Fruit fly (Drosophila melanogaster) whole organism, embryonic: ENCODE data around the gene shv.

Experiments used
- Abd-B ChIP-seq: fragments of 200-800 bp; sonication (Bioruptor generic); optimal IDR thresholded peaks from 2 replicates; lab custom pipeline; 2018; ENCODE audit warnings: missing biosample characterization, mild to moderate bottlenecking, missing genetic modification characterization, moderate library complexity
- CG10209 ChIP-seq: fragments of 200-800 bp; sonication (Bioruptor generic); optimal IDR thresholded peaks from 3 replicates; lab custom pipeline; 2017; ENCODE audit warnings: missing biosample characterization, mild to moderate bottlenecking, missing genetic modification characterization, missing genetic modification reagents
- CG12942 ChIP-seq: fragments of 200-800 bp; sonication (Bioruptor generic); optimal IDR thresholded peaks from 3 replicates; lab custom pipeline; 2016; ENCODE audit warnings: missing biosample characterization, missing genetic modification characterization
- CG13123 ChIP-seq: fragments of 200-800 bp; sonication (Bioruptor generic); optimal IDR thresholded peaks from 2 replicates; lab custom pipeline; 2016; ENCODE audit warnings: missing biosample characterization, missing genetic modification characterization
- CG13894 ChIP-seq: fragments of 200-800 bp; sonication (Bioruptor generic); optimal IDR thresholded peaks from 3 replicates; lab custom pipeline; 2018; ENCODE audit warnings: missing biosample characterization, mild to moderate bottlenecking, missing genetic modification characterization, moderate library complexity
- CG14050 ChIP-seq: fragments of 200-800 bp; sonication (Bioruptor generic); IDR thresholded peaks from 3 replicates; pipeline ENCODE4 v1.3.6; 2022; ENCODE audit warnings: missing biosample characterization, missing genetic modification characterization
- CG14667 ChIP-seq: fragments of 200-800 bp; sonication (Bioruptor generic); IDR thresholded peaks from 2 replicates; pipeline ENCODE4 v1.3.6; 2022; ENCODE audit warnings: missing biosample characterization, missing genetic modification characterization
- CG14710 ChIP-seq: fragments of 200-800 bp; sonication (Bioruptor generic); optimal IDR thresholded peaks from 3 replicates; lab custom pipeline; 2019; ENCODE audit warnings: missing biosample characterization, mild to moderate bottlenecking, missing genetic modification characterization, moderate library complexity
- CG1603 ChIP-seq: fragments of 200-800 bp; sonication (Bioruptor generic); optimal IDR thresholded peaks from 2 replicates; lab custom pipeline; 2019; ENCODE audit warnings: missing biosample characterization, mild to moderate bottlenecking, missing genetic modification characterization, moderate library complexity
- CG17359 ChIP-seq: fragments of 200-800 bp; sonication (Bioruptor generic); optimal IDR thresholded peaks from 3 replicates; lab custom pipeline; 2018; ENCODE audit warnings: missing biosample characterization, mild to moderate bottlenecking, missing genetic modification characterization, moderate library complexity
- CG1792 ChIP-seq: fragments of 200-800 bp; sonication (Bioruptor generic); optimal IDR thresholded peaks from 2 replicates; lab custom pipeline; 2016; ENCODE audit warnings: missing biosample characterization, missing genetic modification characterization
- CG2120 ChIP-seq: fragments of 200-800 bp; sonication (Bioruptor generic); optimal IDR thresholded peaks from 3 replicates; lab custom pipeline; 2016; ENCODE audit warnings: missing biosample characterization, missing genetic modification characterization
- CG31224 ChIP-seq: fragments of 200-800 bp; sonication (Bioruptor generic); IDR thresholded peaks from 2 replicates; pipeline ENCODE4 v1.3.6; 2022; ENCODE audit warnings: missing biosample characterization, missing genetic modification characterization
- CG31441 ChIP-seq: fragments of 200-800 bp; sonication (Bioruptor generic); IDR thresholded peaks from 2 replicates; pipeline ENCODE4 v1.3.6; 2022; ENCODE audit warnings: missing biosample characterization, missing genetic modification characterization
- CG34376 ChIP-seq: fragments of 200-800 bp; sonication (Bioruptor generic); optimal IDR thresholded peaks from 2 replicates; lab custom pipeline; 2018; ENCODE audit warnings: missing biosample characterization, mild to moderate bottlenecking, missing genetic modification characterization
- CG4404 ChIP-seq: fragments of 200-800 bp; sonication (Bioruptor generic); IDR thresholded peaks from 2 replicates; pipeline ENCODE4 v1.3.6; 2022; ENCODE audit warnings: missing biosample characterization, missing genetic modification characterization
- CG6689 ChIP-seq: fragments of 200-800 bp; sonication (Bioruptor generic); IDR thresholded peaks from 2 replicates; pipeline ENCODE4 v1.3.6; 2022; ENCODE audit warnings: missing biosample characterization, missing genetic modification characterization
- CG6813 ChIP-seq: fragments of 200-800 bp; sonication (Bioruptor generic); optimal IDR thresholded peaks from 2 replicates; lab custom pipeline; 2017; ENCODE audit warnings: missing biosample characterization, missing genetic modification characterization, mild to moderate bottlenecking, moderate library complexity, missing genetic modification reagents
- CG7745 ChIP-seq: fragments of 200-800 bp; sonication (Bioruptor generic); optimal IDR thresholded peaks from 2 replicates; lab custom pipeline; 2018; ENCODE audit warnings: missing biosample characterization, mild to moderate bottlenecking, missing genetic modification characterization, moderate library complexity
- CG7786 ChIP-seq: fragments of 200-800 bp; sonication (Bioruptor generic); optimal IDR thresholded peaks from 2 replicates; lab custom pipeline; 2016; ENCODE audit warnings: missing biosample characterization, missing genetic modification characterization
- CG8089 ChIP-seq: fragments of 200-800 bp; sonication (Bioruptor generic); optimal IDR thresholded peaks from 3 replicates; lab custom pipeline; 2016; ENCODE audit warnings: missing biosample characterization, missing genetic modification characterization
- CG8281 ChIP-seq: fragments of 200-800 bp; sonication (Bioruptor generic); optimal IDR thresholded peaks from 2 replicates; lab custom pipeline; 2018; ENCODE audit warnings: missing biosample characterization, mild to moderate bottlenecking, missing genetic modification characterization, moderate library complexity
- CG9876 ChIP-seq: fragments of 200-800 bp; sonication (Bioruptor generic); optimal IDR thresholded peaks from 2 replicates; lab custom pipeline; 2016; ENCODE audit warnings: missing biosample characterization, missing genetic modification characterization
- CoRest ChIP-seq: fragments of 200-800 bp; sonication (Bioruptor generic); optimal IDR thresholded peaks from 3 replicates; lab custom pipeline; 2018; ENCODE audit warnings: missing biosample characterization, mild to moderate bottlenecking, missing genetic modification characterization, moderate library complexity
- Fer1 ChIP-seq: fragments of 200-800 bp; sonication (Bioruptor generic); optimal IDR thresholded peaks from 2 replicates; lab custom pipeline; 2017; ENCODE audit warnings: missing biosample characterization, mild to moderate bottlenecking, missing genetic modification characterization
- Fer2 ChIP-seq: fragments of 200-800 bp; sonication (Bioruptor generic); optimal IDR thresholded peaks from 2 replicates; lab custom pipeline; 2018; ENCODE audit warnings: missing biosample characterization, mild to moderate bottlenecking, missing genetic modification characterization, moderate library complexity
- Hsf ChIP-seq: fragments of 200-800 bp; sonication (Bioruptor generic); optimal IDR thresholded peaks from 3 replicates; lab custom pipeline; 2016; ENCODE audit warnings: missing biosample characterization, missing genetic modification characterization
- NK7.1 ChIP-seq: fragments of 200-800 bp; sonication (Bioruptor generic); optimal IDR thresholded peaks from 3 replicates; lab custom pipeline; 2016; ENCODE audit warnings: missing biosample characterization, missing genetic modification characterization
- Side ChIP-seq: fragments of 200-800 bp; sonication (Bioruptor generic); optimal IDR thresholded peaks from 2 replicates; lab custom pipeline; 2016; ENCODE audit warnings: missing biosample characterization, missing genetic modification characterization
- bsh ChIP-seq, 2 experiments: fragments of 200-800 bp; sonication (Bioruptor generic); optimal IDR thresholded peaks; 2 replicates each; lab custom pipeline; 2017 to 2018; ENCODE audit warnings: mild to moderate bottlenecking in 2 of 2, missing biosample characterization in 2 of 2, missing genetic modification characterization in 2 of 2, moderate library complexity in 1 of 2
- crc ChIP-seq: fragments of 200-800 bp; sonication (Bioruptor generic); optimal IDR thresholded peaks from 2 replicates; lab custom pipeline; 2016; ENCODE audit warnings: missing biosample characterization, missing genetic modification characterization
- dm ChIP-seq: fragments of 200-800 bp; sonication (Bioruptor generic); optimal IDR thresholded peaks from 3 replicates; lab custom pipeline; 2016; ENCODE audit warnings: missing biosample characterization, missing genetic modification characterization
- exex ChIP-seq: fragments of 200-800 bp; sonication (Bioruptor generic); optimal IDR thresholded peaks from 4 replicates; lab custom pipeline; 2018; ENCODE audit warnings: missing biosample characterization, mild to moderate bottlenecking, missing genetic modification characterization, moderate library complexity
- fd96Cb ChIP-seq: fragments of 200-800 bp; sonication (Bioruptor generic); optimal IDR thresholded peaks from 2 replicates; lab custom pipeline; 2018; ENCODE audit warnings: missing biosample characterization, mild to moderate bottlenecking, missing genetic modification characterization, moderate library complexity
- insv ChIP-seq, 2 experiments: fragments of 200-800 bp; sonication (Bioruptor generic); optimal IDR thresholded peaks; 3 replicates each; lab custom pipeline; 2016 to 2018; ENCODE audit warnings: missing biosample characterization in 2 of 2, missing genetic modification characterization in 2 of 2
- jumu ChIP-seq: fragments of 200-800 bp; sonication (Bioruptor generic); optimal IDR thresholded peaks from 3 replicates; lab custom pipeline; 2016; ENCODE audit warnings: missing biosample characterization, missing genetic modification characterization
- lov ChIP-seq, 2 experiments: fragments of 200-800 bp in 1 of 2; fragments of >200 bp in 1 of 2; sonication (Bioruptor generic) in 1 of 2; IDR thresholded peaks in 1 of 2; optimal IDR thresholded peaks in 1 of 2; 2 replicates in 1 of 2; 3 replicates in 1 of 2; pipeline versions ENCODE4 v1.3.6 to Lab custom; 2017 to 2022; ENCODE audit warnings: missing biosample characterization in 1 of 2, missing genetic modification characterization in 1 of 2
- luna ChIP-seq: fragments of 200-800 bp; sonication (Bioruptor generic); optimal IDR thresholded peaks from 2 replicates; lab custom pipeline; 2016; ENCODE audit warnings: missing biosample characterization, missing genetic modification characterization
- p53 ChIP-seq: fragments of 200-800 bp; sonication (Bioruptor generic); optimal IDR thresholded peaks from 2 replicates; lab custom pipeline; 2016; ENCODE audit warnings: missing biosample characterization, missing genetic modification characterization
- pho ChIP-seq: fragments of 200-800 bp; sonication (Bioruptor generic); optimal IDR thresholded peaks from 2 replicates; lab custom pipeline; 2016; ENCODE audit warnings: missing biosample characterization, missing genetic modification characterization
- pum ChIP-seq: fragments of 200-800 bp; sonication (Bioruptor generic); optimal IDR thresholded peaks from 2 replicates; lab custom pipeline; 2016; ENCODE audit warnings: missing biosample characterization, missing genetic modification characterization
- pzg ChIP-seq: fragments of 200-800 bp; sonication (Bioruptor generic); optimal IDR thresholded peaks from 3 replicates; lab custom pipeline; 2018; ENCODE audit warnings: missing biosample characterization, mild to moderate bottlenecking, missing genetic modification characterization, moderate library complexity
- salm ChIP-seq: fragments of 200-800 bp; sonication (Bioruptor generic); optimal IDR thresholded peaks from 2 replicates; lab custom pipeline; 2018; ENCODE audit warnings: missing biosample characterization, mild to moderate bottlenecking, missing genetic modification characterization
- schlank ChIP-seq: fragments of 200-800 bp; sonication (Bioruptor generic); optimal IDR thresholded peaks from 2 replicates; lab custom pipeline; 2018; ENCODE audit warnings: missing biosample characterization, mild to moderate bottlenecking, missing genetic modification characterization
- scrt ChIP-seq: fragments of 200-800 bp; sonication (Bioruptor generic); optimal IDR thresholded peaks from 2 replicates; lab custom pipeline; 2018; ENCODE audit warnings: missing biosample characterization, mild to moderate bottlenecking, missing genetic modification characterization, moderate library complexity
- sens ChIP-seq: fragments of 200-800 bp; sonication (Bioruptor generic); peaks from one replicate; lab custom pipeline; 2016; ENCODE audit warnings: missing biosample characterization, missing genetic modification characterization
- sug ChIP-seq: fragments of 200-800 bp; optimal IDR thresholded peaks from 2 replicates; lab custom pipeline; 2019; ENCODE audit warnings: missing biosample characterization, mild to moderate bottlenecking, missing genetic modification characterization, moderate library complexity
- tin ChIP-seq: fragments of 200-800 bp; sonication (Bioruptor generic); optimal IDR thresholded peaks from 3 replicates; lab custom pipeline; 2016; ENCODE audit warnings: missing biosample characterization, missing genetic modification characterization
- trem ChIP-seq: fragments of 200-800 bp; optimal IDR thresholded peaks from 3 replicates; lab custom pipeline; 2019; ENCODE audit warnings: missing biosample characterization, mild to moderate bottlenecking, missing genetic modification characterization, moderate library complexity

shv gene

dm6 chr2L:481757-482450 is 29.0 kb downstream of the shv start (continued):
- TF ChIP-seq CoRest (tag; lab: Kevin White, UChicago) (peak; percentile 83), CG6689 (no peak), CG13123 (GFP tag; lab: Kevin White, UChicago) (peak; percentile 54), CG14050 (GFP tag; lab: Robert Waterston, UW) (no peak), salm (no peak), sens (GFP tag; lab: Kevin White, UChicago) (peak; percentile 88), CG4404 (GFP tag; lab: Robert Waterston, UW) (no peak), pum (peak; percentile 31), jumu (GFP tag; lab: Kevin White, UChicago) (peak; percentile 59), scrt (GFP tag; lab: Kevin White, UChicago) (peak; percentile 94), crc (GFP tag; lab: Kevin White, UChicago) (peak; percentile 65), CG1603 (tag; lab: Kevin White, UChicago) (peak; percentile 70), tin (GFP tag; lab: Kevin White, UChicago) (peak; percentile 63), sug (tag; lab: Kevin White, UChicago) (no peak), CG12942 (GFP tag; lab: Kevin White, UChicago) (peak; percentile 66), CG14710 (tag; lab: Kevin White, UChicago) (peak; percentile 33), CG31441 (GFP tag; lab: Robert Waterston, UW) (no peak), CG10209 (GFP tag; lab: Kevin White, UChicago) (peak; percentile 87), lov (optimal IDR thresholded peaks at IDR 0.05; lab: Kevin White, UChicago) (no peak), lov (GFP tag; IDR thresholded peaks at IDR 0.05; lab: Robert Waterston, UW) (no peak), bsh (GFP tag; optimal IDR thresholded peaks at IDR 0.05; lab: Kevin White, UChicago) (peak in 1 of 2 experiments; percentile 64), CG8281 (tag; lab: Kevin White, UChicago) (peak; percentile 57), CG14667 (no peak), NK7.1 (GFP tag; lab: Kevin White, UChicago) (peak; percentile 44), fd96Cb (peak; percentile 65), luna (peak; percentile 23), dm (peak; percentile 44), CG13894 (peak; percentile 90), Abd-B (GFP tag; lab: Kevin White, UChicago) (peak; percentile 63), exex (peak; percentile 24), CG8089 (GFP tag; lab: Kevin White, UChicago) (no peak), CG2120 (GFP tag; lab: Kevin White, UChicago) (peak; percentile 94), CG17359 (tag; lab: Kevin White, UChicago) (peak; percentile 84), CG7786 (peak; percentile 64), Fer1 (peak; percentile 93), CG9876 (GFP tag; lab: Kevin White, UChicago) (no peak), Fer2 (tag; lab: Kevin White, UChicago) (peak; percentile 9), Side (GFP tag; lab: Kevin White, UChicago) (peak; percentile 11), p53 (peak; percentile 11), CG34376 (GFP tag; lab: Kevin White, UChicago) (peak; percentile 57), CG1792 (GFP tag; lab: Kevin White, UChicago) (peak; percentile 37), CG7745 (tag; lab: Kevin White, UChicago) (no peak), pho (GFP tag; lab: Kevin White, UChicago) (peak; percentile 76), trem (no peak), Hsf (peak; percentile 70), schlank (peak; percentile 77), CG31224 (no peak), pzg (GFP tag; lab: Kevin White, UChicago) (no peak), insv (GFP tag; optimal IDR thresholded peaks at IDR 0.05; lab: Kevin White, UChicago) (no peak), CG6813 (GFP tag; lab: Kevin White, UChicago) (peak; percentile 83)
